Fruit fly (Drosophila melanogaster): Measurements from ENCODE around the gene aralar1.

The aralar1 gene

DNA sequence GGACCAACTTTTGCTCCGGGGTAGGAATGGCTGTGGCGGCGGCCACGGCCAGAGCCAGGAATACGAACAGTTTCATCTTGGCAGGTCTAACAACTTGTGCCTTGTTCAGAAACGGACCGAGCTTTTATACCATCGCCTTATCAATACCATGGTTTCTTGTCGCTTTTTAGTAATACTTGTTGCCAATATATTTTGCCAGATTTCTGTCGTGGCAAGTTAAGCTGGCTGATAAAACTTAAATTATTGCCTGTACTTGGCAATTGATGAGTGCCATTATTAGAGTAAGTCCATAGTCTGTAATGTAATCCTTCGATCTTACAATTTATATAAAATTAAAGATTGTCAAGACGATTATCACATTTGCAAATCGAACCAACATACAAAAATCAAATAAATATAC, 32.2 kb upstream of the aralar1 start, which contains the start of gene Jon99Fii:
Gene Jon99Fii (minus strand): TSS at position 101 of the 400 bp plus-strand sequence.
- TF ChIP-seq CG10669 (GFP tag; optimal IDR thresholded peaks at IDR 0.05) (no peak), vri (GFP tag; optimal IDR thresholded peaks at IDR 0.05) (no peak), fkh (GFP tag; optimal IDR thresholded peaks at IDR 0.05) (no peak), Ets21C (GFP tag; optimal IDR thresholded peaks at IDR 0.05) (no peak), CG31627 (GFP tag; optimal IDR thresholded peaks at IDR 0.05) (no peak), CG16779 (tag; optimal IDR thresholded peaks at IDR 0.05) (no peak), fd85E (GFP tag; optimal IDR thresholded peaks at IDR 0.05) (no peak), CG3919 (GFP tag; optimal IDR thresholded peaks at IDR 0.05) (no peak), CG6792 (GFP tag; optimal IDR thresholded peaks at IDR 0.05) (no peak), fd59A (GFP tag; optimal IDR thresholded peaks at IDR 0.05) (no peak), achi (GFP tag; optimal IDR thresholded peaks at IDR 0.05) (no peak), salr (GFP tag; optimal IDR thresholded peaks at IDR 0.05) (no peak), cyc (GFP tag; optimal IDR thresholded peaks at IDR 0.05) (no peak), Sox14 (GFP tag; optimal IDR thresholded peaks at IDR 0.05) (no peak), Sox15 (GFP tag; optimal IDR thresholded peaks at IDR 0.05) (no peak), CG4318 (GFP tag; optimal IDR thresholded peaks at IDR 0.05) (no peak)

DNA sequence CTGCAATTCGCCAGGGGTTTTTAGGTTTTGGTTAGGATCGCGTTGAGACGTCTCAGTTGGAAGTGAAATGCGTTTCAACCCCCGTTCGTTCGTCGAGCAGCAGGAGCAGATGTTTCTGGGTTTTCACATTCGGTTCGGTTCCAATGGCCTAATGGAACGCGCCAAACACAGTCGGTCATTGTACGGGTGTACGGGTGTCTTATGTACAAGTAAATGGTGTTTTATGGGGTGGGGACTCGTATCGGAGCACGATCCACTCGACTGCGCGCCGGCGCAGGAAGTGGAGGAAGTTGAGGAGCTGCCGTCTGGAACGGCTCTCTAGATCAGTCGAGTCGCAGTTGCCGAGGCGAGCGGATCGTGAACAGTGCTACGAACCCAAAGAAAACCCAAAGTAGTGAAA, 20.7 kb upstream of the aralar1 start, which contains the start of gene spdo:
Gene spdo (plus strand): TSS at position 318 of the 400 bp plus-strand sequence.
- no peak for TF ChIP-seq CG16779 (tag; optimal IDR thresholded peaks at IDR 0.05)
- TF ChIP-seq cyc (GFP tag; optimal IDR thresholded peaks at IDR 0.05) = no peak
- no peak for TF ChIP-seq CG8319 (GFP tag; optimal IDR thresholded peaks at IDR 0.05)

DNA sequence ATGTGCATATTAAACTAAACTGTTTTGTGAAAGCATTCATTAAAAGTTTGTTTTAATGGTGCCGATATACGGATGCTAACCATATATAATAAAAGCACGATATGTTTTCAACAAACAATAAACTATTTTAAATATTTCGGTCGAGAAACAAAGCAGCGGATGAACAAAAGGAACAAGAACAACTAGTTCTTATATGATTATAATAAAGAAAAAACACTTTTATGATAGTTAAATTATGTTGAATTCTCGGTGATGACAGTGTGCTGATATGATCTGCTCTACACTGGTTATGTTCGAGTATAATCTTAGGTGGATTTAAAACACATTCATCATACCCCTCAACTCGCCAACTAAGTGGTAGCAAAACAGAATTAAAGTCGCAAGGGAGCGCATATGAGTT, 20.2 kb upstream of the aralar1 start:
- TF ChIP-seq Ets96B (tag; optimal IDR thresholded peaks at IDR 0.05) (no peak), CG4318 (GFP tag; optimal IDR thresholded peaks at IDR 0.05) (no peak), salr (GFP tag; optimal IDR thresholded peaks at IDR 0.05) (no peak), CG6163 (GFP tag; IDR thresholded peaks at IDR 0.05) (no peak), OdsH (GFP tag; optimal IDR thresholded peaks at IDR 0.05) (no peak), CG6792 (GFP tag; optimal IDR thresholded peaks at IDR 0.05) (no peak), CG8119 (GFP tag; IDR thresholded peaks at IDR 0.05) (no peak), fd85E (GFP tag; optimal IDR thresholded peaks at IDR 0.05) (no peak), CG8319 (GFP tag; optimal IDR thresholded peaks at IDR 0.05) (no peak), ss (GFP tag; optimal IDR thresholded peaks at IDR 0.05) (no peak), Eip78C (GFP tag) (peak; percentile 50), esn (GFP tag; optimal IDR thresholded peaks at IDR 0.05) (peak; percentile 18), Met (GFP tag; optimal IDR thresholded peaks at IDR 0.05) (no peak), Eip93F (GFP tag; optimal IDR thresholded peaks at IDR 0.05) (no peak)

DNA sequence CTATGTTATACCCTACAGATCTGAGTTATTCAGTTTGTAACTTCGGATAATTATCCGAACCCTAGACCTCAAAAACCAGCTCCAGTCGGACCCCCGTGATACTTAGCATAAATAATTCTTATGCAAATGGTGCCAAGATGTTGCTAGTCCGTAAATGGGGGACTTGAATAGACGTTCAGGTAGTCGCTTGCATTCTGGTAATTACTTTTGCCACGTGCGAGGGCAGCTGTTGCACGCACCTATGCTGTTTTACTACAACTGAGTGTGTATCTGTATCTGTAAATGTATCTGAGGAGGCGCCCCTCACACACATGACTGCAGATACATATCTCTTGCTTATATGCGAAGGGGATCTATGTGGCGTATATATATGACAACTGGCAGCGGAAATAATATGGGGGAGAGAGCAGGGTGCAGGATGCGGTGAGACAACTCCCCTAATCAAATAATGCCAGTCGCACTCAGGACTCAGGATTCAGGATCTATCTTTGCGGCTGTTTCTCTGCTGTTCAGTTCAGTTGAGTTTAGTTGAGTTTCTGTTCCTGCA, 19.1 kb upstream of the aralar1 start:
- TF ChIP-seq Hr38 (GFP tag; optimal IDR thresholded peaks at IDR 0.05) = no peak
- TF ChIP-seq Sox102F (GFP tag; optimal IDR thresholded peaks at IDR 0.05) = no peak
- no peak for TF ChIP-seq Eip78C (GFP tag)
- no peak for TF ChIP-seq CG1621 (tag; optimal IDR thresholded peaks at IDR 0.05)
- peak in 1 of 2 experiments; percentile 64 for TF ChIP-seq ss (GFP tag; optimal IDR thresholded peaks at IDR 0.05)
- TF ChIP-seq CG15336 (GFP tag; IDR thresholded peaks at IDR 0.05) = no peak
- no peak for TF ChIP-seq CG6854 (GFP tag; optimal IDR thresholded peaks at IDR 0.05)

DNA sequence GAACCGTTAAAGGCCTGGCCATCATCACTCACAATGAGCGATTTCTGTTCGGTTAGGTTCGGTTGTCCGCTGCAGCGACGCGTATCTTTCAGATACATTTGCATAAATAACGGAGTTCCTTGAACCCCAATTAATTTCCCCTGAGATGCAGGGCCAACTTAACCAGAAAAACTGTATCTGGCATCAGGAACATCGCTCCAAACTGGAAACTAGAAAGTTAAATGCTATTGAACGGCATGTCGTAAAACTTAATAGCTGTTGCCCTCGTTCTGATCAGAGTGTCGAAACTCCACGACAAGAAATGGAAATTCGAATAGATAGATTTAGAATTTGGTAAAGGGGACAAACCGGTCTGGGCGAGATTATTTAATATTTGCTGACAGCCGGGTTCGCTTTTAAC, 16.7 kb upstream of the aralar1 start:
- TF ChIP-seq salr (GFP tag; optimal IDR thresholded peaks at IDR 0.05) = no peak
- TF ChIP-seq Hr39 (GFP tag; optimal IDR thresholded peaks at IDR 0.05) = no peak
- no peak for TF ChIP-seq CG15336 (GFP tag; IDR thresholded peaks at IDR 0.05)
- no peak for TF ChIP-seq Hr4 (GFP tag; optimal IDR thresholded peaks at IDR 0.05)
- TF ChIP-seq svp (GFP tag) = no peak
- TF ChIP-seq dac (GFP tag; optimal IDR thresholded peaks at IDR 0.05) = no peak
- no peak for TF ChIP-seq vri (GFP tag; optimal IDR thresholded peaks at IDR 0.05)
- no peak for TF ChIP-seq Met (GFP tag; optimal IDR thresholded peaks at IDR 0.05)
- no peak for TF ChIP-seq CG6276 (GFP tag; optimal IDR thresholded peaks at IDR 0.05)
- TF ChIP-seq CG11294 (GFP tag; IDR thresholded peaks at IDR 0.05) = no peak
- TF ChIP-seq lz (GFP tag; optimal IDR thresholded peaks at IDR 0.05) = no peak
- no peak for TF ChIP-seq CG7368 (GFP tag; optimal IDR thresholded peaks at IDR 0.05)
- TF ChIP-seq Gug (GFP tag; IDR thresholded peaks at IDR 0.05) = no peak
- no peak for TF ChIP-seq CG10631 (GFP tag; optimal IDR thresholded peaks at IDR 0.05)
- no peak for TF ChIP-seq Blimp-1 (GFP tag; optimal IDR thresholded peaks at IDR 0.05)
- TF ChIP-seq spab (GFP tag; optimal IDR thresholded peaks at IDR 0.05) = no peak
- no peak for TF ChIP-seq CG8319 (GFP tag; optimal IDR thresholded peaks at IDR 0.05)
- TF ChIP-seq eg (GFP tag; IDR thresholded peaks at IDR 0.05) = no peak
- no peak for TF ChIP-seq Sox15 (GFP tag; optimal IDR thresholded peaks at IDR 0.05)
- TF ChIP-seq fd85E (GFP tag; optimal IDR thresholded peaks at IDR 0.05) = no peak

Data from whole organism, prepupa.